Worm (Caenorhabditis elegans): ENCODE results near the gene igcm-2.

The igcm-2 gene

ce11 chrX:6338446-6338845, 52.9 kb downstream of the igcm-2 start (continued):
- peak in 1 of 2 experiments; percentile 19 for TF ChIP-seq hif-1 (tag; optimal IDR thresholded peaks at IDR 0.05)
- peak; percentile 85 for TF ChIP-seq php-3 (GFP tag; IDR thresholded peaks at IDR 0.05)
- TF ChIP-seq nhr-10 (tag; optimal IDR thresholded peaks at IDR 0.05): peak; percentile 33
- peak; percentile 83 for TF ChIP-seq aha-1 (tag)
- TF ChIP-seq egl-43 (GFP tag; IDR thresholded peaks at IDR 0.05): no peak
- no peak for TF ChIP-seq sdz-12 (GFP tag; optimal IDR thresholded peaks at IDR 0.05)
- no peak for TF ChIP-seq nhr-25 (tag; optimal IDR thresholded peaks at IDR 0.05; ENCODE audit: borderline replicate concordance, insufficient read depth)
- no peak for TF ChIP-seq F37D6.2 (tag; optimal IDR thresholded peaks at IDR 0.05)
- TF ChIP-seq nhr-48 (tag; optimal IDR thresholded peaks at IDR 0.05): peak; percentile 20
- TF ChIP-seq daf-16 (GFP tag; optimal IDR thresholded peaks at IDR 0.05): peak in 1 of 2 experiments; percentile 29
- peak; percentile 94 for TF ChIP-seq daf-16 (tag; optimal IDR thresholded peaks at IDR 0.05)
- TF ChIP-seq arid-1 (GFP tag; conservative IDR thresholded peaks at IDR 0.05): no peak
- no peak for TF ChIP-seq mdl-1 (tag; optimal IDR thresholded peaks at IDR 0.05)
- TF ChIP-seq lin-1 (GFP tag; IDR thresholded peaks at IDR 0.05): peak; percentile 52; the same call in 1 of the 2 replicates
- TF ChIP-seq T20F7.1 (GFP tag; optimal IDR thresholded peaks at IDR 0.05): no peak
- peak; percentile 13 to 23 for TF ChIP-seq unc-62 (GFP tag; optimal IDR thresholded peaks at IDR 0.05 in 1 of 2)
- no peak for TF ChIP-seq unc-62 (tag; optimal IDR thresholded peaks at IDR 0.05)
- no peak for TF ChIP-seq fkh-10 (GFP tag; optimal IDR thresholded peaks at IDR 0.05)
- peak; percentile 54; the same call in 1 of the 2 replicates for TF ChIP-seq T26A8.4 (GFP tag; IDR thresholded peaks at IDR 0.05)

ce11 chrX:6337951-6338350, 53.4 kb downstream of the igcm-2 start, which contains the start of gene C03B1.13:
C03B1.13 (minus strand) TSS chrX:6338051.
- TF ChIP-seq ZK337.2 (GFP tag; IDR thresholded peaks at IDR 0.05) (no peak), dmd-9 (GFP tag; IDR thresholded peaks at IDR 0.05) (no peak), mxl-2 (GFP tag; conservative IDR thresholded peaks at IDR 0.05) (no peak), daf-12 (tag; optimal IDR thresholded peaks at IDR 0.05) (no peak)

- no peak for TF ChIP-seq F37D6.2 (tag; optimal IDR thresholded peaks at IDR 0.05)
- no peak for TF ChIP-seq ces-1 (GFP tag; optimal IDR thresholded peaks at IDR 0.05)
- TF ChIP-seq T26A8.4 (GFP tag; IDR thresholded peaks at IDR 0.05): no peak
- TF ChIP-seq daf-16 (GFP tag; optimal IDR thresholded peaks at IDR 0.05): no peak
- peak; percentile 67 for TF ChIP-seq daf-16 (tag; optimal IDR thresholded peaks at IDR 0.05)
- TF ChIP-seq Y105C5A.15 (GFP tag; IDR thresholded peaks at IDR 0.05): no peak
- peak; percentile 3 for TF ChIP-seq nhr-28 (tag; optimal IDR thresholded peaks at IDR 0.05)
- no peak for TF ChIP-seq ztf-7 (tag; optimal IDR thresholded peaks at IDR 0.05)
- peak; percentile 53 for TF ChIP-seq nhr-77 (tag; optimal IDR thresholded peaks at IDR 0.05)
- TF ChIP-seq hlh-11 (tag; optimal IDR thresholded peaks at IDR 0.05): peak; percentile 4
These were observed 54.1 kb downstream of the igcm-2 start for ce11 chrX:6337338-6337737.

- peak; percentile 85 for TF ChIP-seq set-16 (GFP tag; IDR thresholded peaks at IDR 0.05)
- TF ChIP-seq lin-38 (GFP tag; IDR thresholded peaks at IDR 0.05): no peak
These were observed 56.8 kb downstream of the igcm-2 start for ce11 chrX:6334602-6335001.

ce11 chrX:6333998-6334397, 57.4 kb downstream of the igcm-2 start, which contains the start of gene col-171:
col-171 (plus strand) TSS chrX:6334298.
- no peak for TF ChIP-seq Y5F2A.4 (GFP tag; optimal IDR thresholded peaks at IDR 0.05)
- TF ChIP-seq madf-5 (GFP tag; IDR thresholded peaks at IDR 0.05): no peak
- no peak for TF ChIP-seq dmd-9 (GFP tag; IDR thresholded peaks at IDR 0.05)
- TF ChIP-seq T26A8.4 (GFP tag; IDR thresholded peaks at IDR 0.05): no peak
- no peak for TF ChIP-seq ztf-11 (tag; optimal IDR thresholded peaks at IDR 0.05)
- TF ChIP-seq unc-62 (GFP tag; optimal IDR thresholded peaks at IDR 0.05 in 1 of 2): no peak
- TF ChIP-seq unc-62 (tag; optimal IDR thresholded peaks at IDR 0.05): no peak
- TF ChIP-seq Y75B8A.6 (GFP tag; IDR thresholded peaks at IDR 0.05): no peak
- TF ChIP-seq ZK546.5 (tag; optimal IDR thresholded peaks at IDR 0.05): no peak
- no peak for TF ChIP-seq jun-1 (tag; optimal IDR thresholded peaks at IDR 0.05)
- no peak for TF ChIP-seq mdl-1 (tag; optimal IDR thresholded peaks at IDR 0.05)
- TF ChIP-seq snpc-1.2 (GFP tag; IDR thresholded peaks at IDR 0.05): no peak
- TF ChIP-seq nhr-77 (tag; optimal IDR thresholded peaks at IDR 0.05): no peak
